Fruit fly (Drosophila melanogaster) whole organism: ENCODE data around the gene CG11842.
A peak's percentile ranks its signal among the peaks of the same experiment; 100 is the strongest.

Experiments
- CG8478 ChIP-seq: fragments of >200 bp; optimal IDR thresholded peaks from 2 replicates; lab custom pipeline; 2018; ENCODE audit warnings: inconsistent platforms
- Dll ChIP-seq: fragments of >200 bp; optimal IDR thresholded peaks from 2 replicates; lab custom pipeline; 2017
- EcR ChIP-seq, 2 experiments: fragments of >200 bp; optimal IDR thresholded peaks; 2 replicates each; lab custom pipeline; 2017; ENCODE audit warnings: missing biosample characterization in 2 of 2, missing genetic modification characterization in 2 of 2, missing genetic modification reagents in 2 of 2
- pan ChIP-seq: fragments of >200 bp; optimal IDR thresholded peaks from 2 replicates; lab custom pipeline; 2017
- psq ChIP-seq: fragments of >200 bp; optimal IDR thresholded peaks from 2 replicates; lab custom pipeline; 2017
- usp ChIP-seq: fragments of >200 bp; optimal IDR thresholded peaks from 2 replicates; lab custom pipeline; 2017; ENCODE audit warnings: missing biosample characterization, missing genetic modification characterization, mixed read lengths

CG11842 gene

dm6 chr3R:29077572-29077971 lies 25.1 kb downstream of the CG11842 start:
- TF ChIP-seq psq (lab: Kevin White, UChicago) (no peak), pan (lab: Kevin White, UChicago) (no peak), Dll (no peak), EcR (GFP tag; optimal IDR thresholded peaks at IDR 0.05; lab: Kevin White, UChicago) (no peak), usp (no peak), CG8478 (lab: Kevin White, UChicago) (no peak)

- TF ChIP-seq Dll (no peak), CG8478 (lab: Kevin White, UChicago) (no peak), psq (lab: Kevin White, UChicago) (no peak), usp (no peak), pan (lab: Kevin White, UChicago) (no peak), EcR (GFP tag; optimal IDR thresholded peaks at IDR 0.05; lab: Kevin White, UChicago) (no peak)
These were observed 29.6 kb downstream of the CG11842 start for dm6 chr3R:29082034-29082433.

dm6 chr3R:29082511-29083296 lies 30.2 kb downstream of the CG11842 start:
- TF ChIP-seq pan (lab: Kevin White, UChicago): no peak
- TF ChIP-seq EcR (GFP tag; optimal IDR thresholded peaks at IDR 0.05; lab: Kevin White, UChicago): no peak
- no peak for TF ChIP-seq usp
- TF ChIP-seq psq (lab: Kevin White, UChicago): no peak
- no peak for TF ChIP-seq CG8478 (lab: Kevin White, UChicago)
- no peak for TF ChIP-seq Dll

dm6 chr3R:29083459-29084457 lies 31.3 kb downstream of the CG11842 start:
- TF ChIP-seq usp: no peak
- TF ChIP-seq pan (lab: Kevin White, UChicago): no peak
- no peak for TF ChIP-seq Dll

dm6 chr3R:29086896-29087295 lies 34.4 kb downstream of the CG11842 start:
- no peak for TF ChIP-seq psq (lab: Kevin White, UChicago)
- no peak for TF ChIP-seq EcR (GFP tag; optimal IDR thresholded peaks at IDR 0.05; lab: Kevin White, UChicago)
- no peak for TF ChIP-seq CG8478 (lab: Kevin White, UChicago)
- TF ChIP-seq Dll: no peak
- TF ChIP-seq usp: no peak
- no peak for TF ChIP-seq pan (lab: Kevin White, UChicago)

dm6 chr3R:29087302-29087782 lies 34.9 kb downstream of the CG11842 start:
- TF ChIP-seq EcR (GFP tag; optimal IDR thresholded peaks at IDR 0.05; lab: Kevin White, UChicago) (no peak), pan (lab: Kevin White, UChicago) (no peak), Dll (no peak), CG8478 (lab: Kevin White, UChicago) (no peak), usp (no peak), psq (lab: Kevin White, UChicago) (no peak)

dm6 chr3R:29087926-29088487 lies 35.5 kb downstream of the CG11842 start:
- TF ChIP-seq psq (lab: Kevin White, UChicago): no peak
- TF ChIP-seq pan (lab: Kevin White, UChicago): no peak
- no peak for TF ChIP-seq EcR (GFP tag; optimal IDR thresholded peaks at IDR 0.05; lab: Kevin White, UChicago)
- no peak for TF ChIP-seq CG8478 (lab: Kevin White, UChicago)
- TF ChIP-seq Dll: peak; percentile 79

dm6 chr3R:29088938-29089661 lies 36.6 kb downstream of the CG11842 start:
- TF ChIP-seq usp (no peak), psq (lab: Kevin White, UChicago) (no peak), CG8478 (lab: Kevin White, UChicago) (no peak), Dll (no peak), pan (lab: Kevin White, UChicago) (no peak), EcR (GFP tag; optimal IDR thresholded peaks at IDR 0.05; lab: Kevin White, UChicago) (no peak)

dm6 chr3R:29089662-29090007 lies 37.2 kb downstream of the CG11842 start:
- TF ChIP-seq pan (lab: Kevin White, UChicago): no peak
- no peak for TF ChIP-seq EcR (GFP tag; optimal IDR thresholded peaks at IDR 0.05; lab: Kevin White, UChicago)
- no peak for TF ChIP-seq psq (lab: Kevin White, UChicago)
- TF ChIP-seq usp: no peak
- no peak for TF ChIP-seq CG8478 (lab: Kevin White, UChicago)
- no peak for TF ChIP-seq Dll

- TF ChIP-seq CG8478 (lab: Kevin White, UChicago) (no peak), usp (no peak), EcR (GFP tag; optimal IDR thresholded peaks at IDR 0.05; lab: Kevin White, UChicago) (no peak), pan (lab: Kevin White, UChicago) (no peak), psq (lab: Kevin White, UChicago) (no peak), Dll (no peak)
These were observed 39.1 kb downstream of the CG11842 start for dm6 chr3R:29091609-29092008.

dm6 chr3R:29094152-29094551 lies 41.7 kb downstream of the CG11842 start:
- TF ChIP-seq usp: no peak
- no peak for TF ChIP-seq CG8478 (lab: Kevin White, UChicago)
- TF ChIP-seq EcR (GFP tag; optimal IDR thresholded peaks at IDR 0.05; lab: Kevin White, UChicago): no peak
- no peak for TF ChIP-seq Dll
- TF ChIP-seq psq (lab: Kevin White, UChicago): no peak
- TF ChIP-seq pan (lab: Kevin White, UChicago): no peak
